Worm (Caenorhabditis elegans) whole organism, young adult: Measurements from ENCODE around the gene C28D4.4.

Experiments used
- ama-1 ChIP-seq, 3 experiments: fragments of 150-350 bp in 1 of 3; sonication (generic microtip) in 2 of 3; optimal IDR thresholded peaks; 2 replicates each; lab custom pipeline; 2014 to 2018; ENCODE audit warnings: missing biosample characterization in 2 of 3, missing genetic modification characterization in 2 of 3, missing genetic modification reagents in 2 of 3
- atf-7 ChIP-seq: sonication (generic microtip); optimal IDR thresholded peaks from 2 replicates; lab custom pipeline; 2017; ENCODE audit warnings: mild to moderate bottlenecking, missing genetic modification characterization, missing compliant biosample characterization
- die-1 ChIP-seq: sonication (generic microtip); optimal IDR thresholded peaks from 2 replicates; lab custom pipeline; 2016; ENCODE audit warnings: missing genotype, mild to moderate bottlenecking, missing genetic modification characterization, missing compliant biosample characterization
- nfyb-1 ChIP-seq: fragments of 200-800 bp; sonication (Bioruptor generic); IDR thresholded peaks from 2 replicates; pipeline ENCODE4 v1.3.6; 2022; ENCODE audit warnings: missing genetic modification reagents, missing genetic modification characterization, missing compliant biosample characterization
- nhr-90 ChIP-seq: sonication (generic microtip); optimal IDR thresholded peaks from 2 replicates; lab custom pipeline; 2016; ENCODE audit warnings: missing genotype, mild to moderate bottlenecking, missing genetic modification characterization, missing compliant biosample characterization
- unc-130 ChIP-seq: sonication (generic microtip); optimal IDR thresholded peaks from 2 replicates; lab custom pipeline; 2016; ENCODE audit warnings: missing genetic modification reagents, missing genetic modification characterization, missing compliant biosample characterization

DNA sequence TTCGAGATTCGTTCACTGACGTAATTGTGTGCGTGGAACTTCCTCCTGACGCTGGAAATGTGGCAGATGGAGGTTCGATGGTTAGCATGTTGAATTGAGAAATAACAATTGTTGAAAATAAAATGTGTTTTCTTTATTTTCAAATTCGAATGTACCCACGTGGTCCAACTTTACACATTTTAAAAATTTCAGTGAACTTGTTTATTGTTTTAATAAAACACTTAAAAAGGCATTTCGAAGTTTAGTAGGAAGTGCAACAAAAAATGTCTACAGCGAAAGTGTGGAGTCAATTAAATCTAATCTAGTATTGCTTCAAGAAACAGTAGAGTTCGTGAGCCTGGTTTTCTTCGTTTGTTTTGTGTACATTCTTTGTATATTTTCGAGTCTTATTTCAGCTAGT, 21.4 kb upstream of the C28D4.4 start, which contains the start of gene ssp-36:
- TF ChIP-seq unc-130 (GFP tag; lab: Kevin White, UChicago) (no peak), nfyb-1 (no peak), ama-1 (optimal IDR thresholded peaks at IDR 0.05; lab: Kevin White, UChicago) (no peak), ama-1 (GFP tag; optimal IDR thresholded peaks at IDR 0.05; lab: Kevin White, UChicago) (no peak), nhr-90 (tag; lab: Kevin White, UChicago) (no peak), die-1 (tag; lab: Kevin White, UChicago) (no peak), atf-7 (tag; lab: Kevin White, UChicago) (no peak)
